Worm (Caenorhabditis elegans): ENCODE data around the gene znfx-1.

DNA sequence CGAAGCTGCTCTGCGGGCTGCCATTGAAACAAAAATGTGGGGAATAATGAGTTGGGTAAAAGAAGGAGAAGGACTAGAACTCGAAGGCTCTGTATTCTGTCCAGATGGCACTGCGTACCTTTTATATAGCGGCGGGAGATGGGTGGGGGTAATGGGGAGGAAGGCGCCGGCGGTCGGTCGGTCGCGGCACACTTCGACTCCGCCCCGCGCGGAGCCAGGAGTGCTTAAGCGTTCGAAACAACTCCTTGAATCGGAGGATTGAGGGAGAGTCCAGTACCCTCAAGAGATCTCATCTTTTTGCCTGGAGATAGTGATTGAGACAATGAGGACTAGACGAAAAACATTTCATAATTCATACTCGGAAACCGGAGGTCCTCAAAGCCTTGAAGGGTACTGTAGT, 13.7 kb downstream of the znfx-1 start, which contains the start of gene abu-14:
- no peak for TF ChIP-seq ets-7 (tag; optimal IDR thresholded peaks at IDR 0.05)
- TF ChIP-seq sea-1 (GFP tag; conservative IDR thresholded peaks at IDR 0.05): no peak

Measured in whole organism, early embryonic.